Worm (Caenorhabditis elegans) whole organism, L4 larva: Measurements from ENCODE around the gene Y102A5C.2.

Experiments
- F49E8.2 ChIP-seq: sonication (generic microtip); optimal IDR thresholded peaks from 2 replicates; lab custom pipeline; 2016; ENCODE audit warnings: missing compliant biosample characterization, mild to moderate bottlenecking, missing genetic modification characterization, borderline replicate concordance
- aha-1 ChIP-seq: fragments of 150-350 bp; peaks from one replicate; lab custom pipeline; 2014; ENCODE audit warnings: missing biosample characterization, missing genetic modification characterization
- ama-1 ChIP-seq: fragments of 150-350 bp; optimal IDR thresholded peaks from 2 replicates; lab custom pipeline; 2014; ENCODE audit warnings: inconsistent platforms, mixed read lengths
- ceh-20 ChIP-seq: fragments of 200-800 bp; sonication (Bioruptor generic); IDR thresholded peaks from 2 replicates; pipeline ENCODE4 v1.3.6; 2022; ENCODE audit warnings: missing genetic modification reagents, missing genetic modification characterization, missing compliant biosample characterization
- jun-1 ChIP-seq: fragments of 150-350 bp; optimal IDR thresholded peaks from 2 replicates; lab custom pipeline; 2014; ENCODE audit warnings: missing biosample characterization, missing genetic modification reagents, missing genetic modification characterization
- mdl-1 ChIP-seq, 2 experiments: fragments of 150-350 bp in 1 of 2; sonication (generic microtip) in 1 of 2; optimal IDR thresholded peaks; 2 replicates each; lab custom pipeline; 2014 to 2017; ENCODE audit warnings: missing biosample characterization in 2 of 2, missing genetic modification characterization in 2 of 2
- nhr-237 ChIP-seq: sonication (generic microtip); optimal IDR thresholded peaks from 2 replicates; lab custom pipeline; 2017; ENCODE audit warnings: missing biosample characterization, missing genetic modification characterization
- pha-4 ChIP-seq, 2 experiments: fragments of 150-350 bp in 1 of 2; fragments of 200-800 bp in 1 of 2; sonication (Bioruptor generic) in 1 of 2; IDR thresholded peaks in 1 of 2; optimal IDR thresholded peaks in 1 of 2; 2 replicates each; pipeline versions ENCODE4 v1.3.6 to Lab custom; 2014 to 2022; ENCODE audit warnings: missing genetic modification characterization in 2 of 2, missing genetic modification reagents in 2 of 2, missing biosample characterization in 1 of 2, missing compliant biosample characterization in 1 of 2
- unc-130 ChIP-seq: sonication (generic microtip); optimal IDR thresholded peaks from 2 replicates; lab custom pipeline; 2016; ENCODE audit warnings: missing genetic modification reagents, missing genetic modification characterization, missing compliant biosample characterization

- TF ChIP-seq nhr-237 (tag; lab: Kevin White, UChicago) (no peak), aha-1 (tag; lab: Kevin White, UChicago) (no peak), unc-130 (GFP tag; lab: Kevin White, UChicago) (no peak), ceh-20 (GFP tag; lab: Robert Waterston, UW) (no peak), jun-1 (tag; lab: Kevin White, UChicago) (no peak), pha-4 (GFP tag; IDR thresholded peaks at IDR 0.05; lab: Robert Waterston, UW) (no peak), pha-4 (tag; optimal IDR thresholded peaks at IDR 0.05; lab: Kevin White, UChicago) (no peak), ama-1 (lab: Kevin White, UChicago) (no peak), F49E8.2 (no peak), mdl-1 (tag; optimal IDR thresholded peaks at IDR 0.05; lab: Kevin White, UChicago) (no peak)
Measured at ce11 chrV:16880054-16880453, 38.5 kb upstream of the Y102A5C.2 start, which contains the start of gene F09C6.3.
